Worm (Caenorhabditis elegans) whole organism, L1 larva: ENCODE data around the gene Y34B4A.4.

ENCODE experiments used
- C34B4.2 ChIP-seq: sonication (generic microtip); optimal IDR thresholded peaks from 2 replicates; lab custom pipeline; 2017; ENCODE audit warnings: mild to moderate bottlenecking, missing genetic modification characterization, missing compliant biosample characterization
- Y116A8C.19 ChIP-seq: sonication (generic microtip); optimal IDR thresholded peaks from 2 replicates; lab custom pipeline; 2016; ENCODE audit warnings: missing compliant biosample characterization, missing genetic modification characterization, borderline replicate concordance
- aha-1 ChIP-seq: fragments of 150-350 bp; optimal IDR thresholded peaks from 2 replicates; lab custom pipeline; 2014; ENCODE audit warnings: missing biosample characterization, missing genetic modification characterization
- ama-1 ChIP-seq: fragments of 150-350 bp; optimal IDR thresholded peaks from 2 replicates; lab custom pipeline; 2014
- blmp-1 ChIP-seq: fragments of 150-350 bp; optimal IDR thresholded peaks from 2 replicates; lab custom pipeline; 2014; ENCODE audit warnings: missing biosample characterization, missing genetic modification characterization
- ceh-63 ChIP-seq: fragments of 200-800 bp; sonication (Bioruptor generic); optimal IDR thresholded peaks from 2 replicates; lab custom pipeline; 2018; ENCODE audit warnings: mild to moderate bottlenecking, missing genetic modification characterization, missing compliant biosample characterization
- ceh-8 ChIP-seq: fragments of 200-800 bp; sonication (Bioruptor generic); optimal IDR thresholded peaks from 2 replicates; lab custom pipeline; 2018; ENCODE audit warnings: mild to moderate bottlenecking, missing genetic modification characterization, moderate library complexity, missing compliant biosample characterization
- ceh-90 ChIP-seq: sonication (generic microtip); optimal IDR thresholded peaks from 2 replicates; lab custom pipeline; 2016; ENCODE audit warnings: missing genetic modification characterization, missing compliant biosample characterization
- ces-1 ChIP-seq: fragments of 150-350 bp; optimal IDR thresholded peaks from 2 replicates; lab custom pipeline; 2014; ENCODE audit warnings: missing biosample characterization, missing genetic modification reagents, missing genetic modification characterization
- dpl-1 ChIP-seq, 3 experiments: fragments of 150-350 bp in 2 of 3; sonication (generic microtip) in 1 of 3; optimal IDR thresholded peaks; 2 replicates each; lab custom pipeline; 2014 to 2017; ENCODE audit warnings: missing biosample characterization in 3 of 3, missing genetic modification characterization in 3 of 3, missing genetic modification reagents in 3 of 3
- dsc-1 ChIP-seq: sonication (generic microtip); optimal IDR thresholded peaks from 2 replicates; lab custom pipeline; 2016; ENCODE audit warnings: mild to moderate bottlenecking, missing genetic modification characterization, missing compliant biosample characterization
- efl-1 ChIP-seq, 4 experiments: fragments of 150-350 bp; optimal IDR thresholded peaks in 3 of 4; peaks in 1 of 4; 1 replicate in 1 of 4; 2 replicates in 3 of 4; lab custom pipeline; 2014; ENCODE audit warnings: missing biosample characterization in 2 of 4, missing genetic modification characterization in 2 of 4, missing genetic modification reagents in 2 of 4
- efl-3 ChIP-seq: fragments of 200-800 bp; sonication (Bioruptor generic); optimal IDR thresholded peaks from 2 replicates; lab custom pipeline; 2018; ENCODE audit warnings: mild to moderate bottlenecking, missing genetic modification characterization, missing compliant biosample characterization
- egl-13 ChIP-seq: sonication (generic microtip); optimal IDR thresholded peaks from 2 replicates; lab custom pipeline; 2016; ENCODE audit warnings: missing genotype, missing genetic modification reagents, missing genetic modification characterization, missing compliant biosample characterization
- egl-27 ChIP-seq, 2 experiments: fragments of 150-350 bp in 1 of 2; sonication (generic microtip); optimal IDR thresholded peaks; 3 replicates each; lab custom pipeline; 2017 to 2018; ENCODE audit warnings: missing biosample characterization in 2 of 2, missing genetic modification characterization in 2 of 2, missing genetic modification reagents in 2 of 2
- elt-2 ChIP-seq: sonication (generic microtip); optimal IDR thresholded peaks from 2 replicates; lab custom pipeline; 2016; ENCODE audit warnings: missing genetic modification characterization, mild to moderate bottlenecking, inconsistent platforms, missing compliant biosample characterization, missing genetic modification reagents
- fkh-10 ChIP-seq: sonication (generic microtip); optimal IDR thresholded peaks from 2 replicates; lab custom pipeline; 2017; ENCODE audit warnings: missing biosample characterization, missing genetic modification reagents, missing genetic modification characterization
- fos-1 ChIP-seq: fragments of 150-350 bp; optimal IDR thresholded peaks from 2 replicates; lab custom pipeline; 2014; ENCODE audit warnings: missing biosample characterization, missing genetic modification characterization
- irx-1 ChIP-seq: sonication (generic microtip); optimal IDR thresholded peaks from 2 replicates; lab custom pipeline; 2016; ENCODE audit warnings: missing genetic modification characterization, missing compliant biosample characterization
- jun-1 ChIP-seq: fragments of 150-350 bp; optimal IDR thresholded peaks from 2 replicates; lab custom pipeline; 2014; ENCODE audit warnings: missing biosample characterization, missing genetic modification reagents, missing genetic modification characterization
- lin-13 ChIP-seq: fragments of 150-350 bp; optimal IDR thresholded peaks from 2 replicates; lab custom pipeline; 2014; ENCODE audit warnings: missing biosample characterization, missing genetic modification reagents, missing genetic modification characterization
- lin-14 ChIP-seq: fragments of 200-800 bp; sonication (Bioruptor generic); optimal IDR thresholded peaks from 2 replicates; lab custom pipeline; 2018; ENCODE audit warnings: mild to moderate bottlenecking, missing genetic modification characterization, moderate library complexity, missing compliant biosample characterization
- lin-35 ChIP-seq, 2 experiments: fragments of 150-350 bp; optimal IDR thresholded peaks; 2 replicates each; lab custom pipeline; 2014; ENCODE audit warnings: missing biosample characterization in 2 of 2, missing genetic modification characterization in 2 of 2, missing genetic modification reagents in 2 of 2
- lin-39 ChIP-seq: fragments of 150-350 bp; optimal IDR thresholded peaks from 2 replicates; lab custom pipeline; 2014; ENCODE audit warnings: missing biosample characterization, missing genetic modification reagents, missing genetic modification characterization
- lsy-2 ChIP-seq, 2 experiments: fragments of 150-350 bp; optimal IDR thresholded peaks; 2 replicates each; lab custom pipeline; 2014; ENCODE audit warnings: missing biosample characterization in 2 of 2, missing genetic modification characterization in 2 of 2
- mab-9 ChIP-seq: fragments of 200-800 bp; sonication (Bioruptor generic); IDR thresholded peaks from 2 replicates; pipeline ENCODE4 v1.3.6; 2022; ENCODE audit warnings: missing genetic modification reagents, missing genetic modification characterization, missing compliant biosample characterization
- nhr-20 ChIP-seq: sonication (generic microtip); optimal IDR thresholded peaks from 2 replicates; lab custom pipeline; 2016; ENCODE audit warnings: mild to moderate bottlenecking, missing genetic modification characterization, missing compliant biosample characterization
- nhr-237 ChIP-seq: fragments of 150-350 bp; optimal IDR thresholded peaks from 2 replicates; lab custom pipeline; 2014; ENCODE audit warnings: missing biosample characterization, missing genetic modification characterization
- nhr-28 ChIP-seq: fragments of 150-350 bp; optimal IDR thresholded peaks from 2 replicates; lab custom pipeline; 2014; ENCODE audit warnings: missing biosample characterization, missing genetic modification characterization
- nhr-47 ChIP-seq: sonication (generic microtip); optimal IDR thresholded peaks from 2 replicates; lab custom pipeline; 2016; ENCODE audit warnings: mild to moderate bottlenecking, missing genetic modification characterization, moderate library complexity, missing compliant biosample characterization
- nhr-71 ChIP-seq: sonication (generic microtip); optimal IDR thresholded peaks from 2 replicates; lab custom pipeline; 2016; ENCODE audit warnings: mild to moderate bottlenecking, missing genetic modification characterization, moderate library complexity, missing compliant biosample characterization
- nhr-84 ChIP-seq: sonication (generic microtip); optimal IDR thresholded peaks from 2 replicates; lab custom pipeline; 2017; ENCODE audit warnings: missing biosample characterization, missing genetic modification characterization
- nhr-90 ChIP-seq: sonication (generic microtip); optimal IDR thresholded peaks from 2 replicates; lab custom pipeline; 2016; ENCODE audit warnings: mild to moderate bottlenecking, missing genetic modification characterization, missing compliant biosample characterization; ENCODE audit not compliant: poor library complexity
- pag-3 ChIP-seq: sonication (generic microtip); optimal IDR thresholded peaks from 2 replicates; lab custom pipeline; 2017; ENCODE audit warnings: missing genetic modification characterization, mild to moderate bottlenecking, missing compliant biosample characterization, antibody characterized with exemption, borderline replicate concordance; ENCODE audit not compliant: insufficient read depth
- pax-3 ChIP-seq: fragments of 200-800 bp; sonication (Bioruptor generic); optimal IDR thresholded peaks from 2 replicates; lab custom pipeline; 2018; ENCODE audit warnings: mild to moderate bottlenecking, missing genetic modification characterization, moderate library complexity, missing compliant biosample characterization
- rnt-1 ChIP-seq: sonication (generic microtip); optimal IDR thresholded peaks from 2 replicates; lab custom pipeline; 2016; ENCODE audit warnings: mild to moderate bottlenecking, missing genetic modification characterization, moderate library complexity, missing compliant biosample characterization
- snpc-4 ChIP-seq: fragments of 150-350 bp; optimal IDR thresholded peaks from 2 replicates; lab custom pipeline; 2014; ENCODE audit warnings: missing biosample characterization, missing genetic modification characterization
- snu-23 ChIP-seq: sonication (generic microtip); optimal IDR thresholded peaks from 2 replicates; lab custom pipeline; 2016; ENCODE audit warnings: missing genetic modification characterization, missing compliant biosample characterization
- sptf-1 ChIP-seq: fragments of 150-350 bp; optimal IDR thresholded peaks from 2 replicates; lab custom pipeline; 2014; ENCODE audit warnings: missing biosample characterization, missing genetic modification characterization
- swsn-7 ChIP-seq: sonication (generic microtip); optimal IDR thresholded peaks from 2 replicates; lab custom pipeline; 2016; ENCODE audit warnings: missing genetic modification characterization, missing compliant biosample characterization
- tbx-2 ChIP-seq: sonication (generic microtip); optimal IDR thresholded peaks from 2 replicates; lab custom pipeline; 2016; ENCODE audit warnings: missing genetic modification characterization, missing compliant biosample characterization
- tlp-1 ChIP-seq: fragments of 150-350 bp; optimal IDR thresholded peaks from 2 replicates; lab custom pipeline; 2014; ENCODE audit warnings: missing biosample characterization, missing genetic modification characterization
- unc-30 ChIP-seq: sonication (generic microtip); optimal IDR thresholded peaks from 2 replicates; lab custom pipeline; 2017; ENCODE audit warnings: missing biosample characterization, missing genetic modification characterization
- unc-86 ChIP-seq: sonication (generic microtip); optimal IDR thresholded peaks from 2 replicates; lab custom pipeline; 2016; ENCODE audit warnings: missing genetic modification characterization, missing compliant biosample characterization
- unc-98 ChIP-seq: fragments of 200-800 bp; sonication (Bioruptor generic); IDR thresholded peaks from 2 replicates; pipeline ENCODE4 v1.3.6; 2022; ENCODE audit warnings: missing genetic modification characterization, missing compliant biosample characterization
- xbp-1 ChIP-seq: sonication (generic microtip); optimal IDR thresholded peaks from 2 replicates; lab custom pipeline; 2016; ENCODE audit warnings: missing genetic modification characterization, missing compliant biosample characterization
- zag-1 ChIP-seq: fragments of 150-350 bp; optimal IDR thresholded peaks from 2 replicates; lab custom pipeline; 2014; ENCODE audit warnings: missing biosample characterization, missing genetic modification characterization
- ztf-4 ChIP-seq: fragments of 150-350 bp; optimal IDR thresholded peaks from 2 replicates; lab custom pipeline; 2014; ENCODE audit warnings: missing biosample characterization, missing genetic modification characterization

Y34B4A.4 gene

DNA sequence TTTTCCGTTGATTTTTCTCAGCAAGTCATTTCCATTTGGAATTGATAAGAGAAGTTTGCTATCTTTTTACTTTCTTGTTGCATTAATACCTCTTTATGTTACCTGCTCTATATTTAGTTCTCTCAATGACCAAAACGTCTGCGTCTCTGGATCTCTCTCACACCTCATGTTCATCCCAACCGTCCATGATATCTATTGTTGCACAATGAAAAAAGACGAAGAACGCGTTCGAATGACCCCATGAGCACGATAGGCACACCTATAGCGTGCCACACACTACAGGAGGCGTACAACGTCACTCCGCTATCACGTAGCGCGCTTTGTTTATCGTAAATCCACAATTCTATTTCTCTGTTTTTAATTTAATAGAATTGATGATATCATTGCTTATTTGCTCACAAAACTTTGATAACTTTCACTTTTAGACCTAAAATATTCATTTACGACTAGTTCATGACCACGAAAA lies 15.1 kb downstream of the Y34B4A.4 start, which contains the start of gene Y34B4A.2:
TSS of gene Y34B4A.2 (plus strand) at position 328 of the 466 bp plus-strand sequence.
- peak; percentile 19 for TF ChIP-seq nhr-90
- peak; percentile 25 for TF ChIP-seq nhr-20
- TF ChIP-seq egl-27 (tag; optimal IDR thresholded peaks at IDR 0.05; lab: Kevin White, UChicago) = no peak
- no peak for TF ChIP-seq unc-30 (tag; lab: Kevin White, UChicago)
- TF ChIP-seq jun-1 (tag; lab: Kevin White, UChicago) = peak; percentile 26
- TF ChIP-seq zag-1 (tag; lab: Kevin White, UChicago) = no peak
- peak; percentile 16 to 50 for TF ChIP-seq lin-35 (GFP tag; optimal IDR thresholded peaks at IDR 0.05; lab: Kevin White, UChicago)
- TF ChIP-seq lin-13 (GFP tag; lab: Kevin White, UChicago) = no peak
- peak; percentile 25 for TF ChIP-seq tbx-2
- TF ChIP-seq nhr-84 (tag; lab: Kevin White, UChicago) = no peak
- no peak for TF ChIP-seq sptf-1
- peak; percentile 39 for TF ChIP-seq lin-14 (GFP tag; lab: Kevin White, UChicago)
- peak; percentile 47 for TF ChIP-seq snu-23 (GFP tag; lab: Kevin White, UChicago)
- TF ChIP-seq ceh-63 (GFP tag; lab: Kevin White, UChicago) = no peak
- TF ChIP-seq dsc-1 (tag; lab: Kevin White, UChicago) = peak; percentile 42
- peak; percentile 25 for TF ChIP-seq rnt-1
- TF ChIP-seq snpc-4 (tag; lab: Kevin White, UChicago) = no peak
- TF ChIP-seq aha-1 = no peak
- peak; percentile 39 for TF ChIP-seq swsn-7 (tag; lab: Kevin White, UChicago)
- TF ChIP-seq efl-1 (optimal IDR thresholded peaks at IDR 0.05; lab: Kevin White, UChicago) = peak; percentile 10 to 22
- peak; percentile 5 to 92 for TF ChIP-seq efl-1 (GFP tag; optimal IDR thresholded peaks at IDR 0.05 in 1 of 2; lab: Kevin White, UChicago)
- TF ChIP-seq irx-1 (tag; lab: Kevin White, UChicago) = peak; percentile 33
- TF ChIP-seq fkh-10 (GFP tag; lab: Kevin White, UChicago) = no peak
- peak in 1 of 2 experiments; percentile 36 for TF ChIP-seq lsy-2 (tag; optimal IDR thresholded peaks at IDR 0.05; lab: Kevin White, UChicago)
- TF ChIP-seq xbp-1 (tag; lab: Kevin White, UChicago) = peak; percentile 33
- TF ChIP-seq fos-1 (tag; lab: Kevin White, UChicago) = no peak
- TF ChIP-seq nhr-237 (tag; lab: Kevin White, UChicago) = no peak
- no peak for TF ChIP-seq efl-3 (GFP tag; lab: Kevin White, UChicago)
- TF ChIP-seq nhr-71 (tag; lab: Kevin White, UChicago) = no peak
- no peak for TF ChIP-seq ces-1 (GFP tag; lab: Kevin White, UChicago)
- TF ChIP-seq egl-13 (tag; lab: Kevin White, UChicago) = no peak
- TF ChIP-seq nhr-28 (tag; lab: Kevin White, UChicago) = no peak
- TF ChIP-seq dpl-1 (GFP tag; optimal IDR thresholded peaks at IDR 0.05; lab: Kevin White, UChicago) = peak in 2 of 3 experiments; percentile 5 to 33
- TF ChIP-seq blmp-1 (tag; lab: Kevin White, UChicago) = peak; percentile 5
- TF ChIP-seq ceh-8 = no peak
- no peak for TF ChIP-seq C34B4.2 (tag; lab: Kevin White, UChicago)
- TF ChIP-seq elt-2 (tag; lab: Kevin White, UChicago) = peak; percentile 62
- no peak for TF ChIP-seq Y116A8C.19 (tag; lab: Kevin White, UChicago)
- TF ChIP-seq tlp-1 (tag; lab: Kevin White, UChicago) = no peak
- peak; percentile 50 for TF ChIP-seq nhr-47 (tag; lab: Kevin White, UChicago)
- no peak for TF ChIP-seq pax-3 (tag; lab: Kevin White, UChicago)

DNA sequence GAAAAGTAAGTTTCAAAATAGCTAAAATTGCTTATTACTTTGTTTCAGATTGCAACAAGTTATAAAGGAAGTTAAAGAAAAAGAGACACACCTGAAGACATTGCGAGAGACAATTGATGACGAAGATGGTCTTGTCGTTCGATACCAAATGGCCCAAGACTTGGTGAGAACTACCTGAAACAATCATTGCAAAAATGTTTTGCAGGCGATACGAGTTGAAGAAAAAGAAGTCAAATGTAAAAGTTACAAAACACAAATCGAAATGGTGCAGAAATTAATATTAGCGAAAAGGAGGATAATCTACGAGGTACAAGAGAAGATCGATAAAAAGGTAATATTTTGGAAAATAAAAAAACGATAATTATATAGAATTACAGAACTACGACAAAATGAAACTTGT lies 15.5 kb downstream of the Y34B4A.4 start, which contains the start of gene rga-8:
TSS of gene rga-8 (minus strand) at position 101 of the 400 bp plus-strand sequence.
- TF ChIP-seq zag-1 (tag; lab: Kevin White, UChicago) (no peak), ceh-90 (no peak), unc-86 (tag; lab: Kevin White, UChicago) (no peak), lin-39 (no peak), mab-9 (GFP tag; lab: Robert Waterston, UW) (no peak), ama-1 (lab: Kevin White, UChicago) (no peak), elt-2 (tag; lab: Kevin White, UChicago) (no peak), pag-3 (tag; lab: Kevin White, UChicago) (no peak), ztf-4 (tag; lab: Kevin White, UChicago) (no peak), nhr-28 (tag; lab: Kevin White, UChicago) (no peak), unc-98 (no peak), xbp-1 (tag; lab: Kevin White, UChicago) (no peak)
- TF ChIP-seq, all 84 proteins: peak for 0
